Worm (Caenorhabditis elegans) whole organism, midembryonic: ENCODE data around the gene W08A12.2.

Source experiments
- T22C8.4 ChIP-seq: fragments of 200-800 bp; sonication (Bioruptor generic); IDR thresholded peaks from 2 replicates; pipeline ENCODE4 v1.3.6; 2022; ENCODE audit warnings: missing genetic modification characterization, missing compliant biosample characterization
- cog-1 ChIP-seq: sonication (generic microtip); optimal IDR thresholded peaks from 2 replicates; lab custom pipeline; 2016; ENCODE audit warnings: missing genetic modification characterization, missing compliant biosample characterization
- tab-1 ChIP-seq: fragments of 200-800 bp; sonication (Bioruptor generic); IDR thresholded peaks from 2 replicates; pipeline ENCODE4 v1.3.6; 2022; ENCODE audit warnings: missing genetic modification characterization, missing compliant biosample characterization
- ztf-29 ChIP-seq: fragments of 200-800 bp; sonication (Bioruptor generic); IDR thresholded peaks from 2 replicates; pipeline ENCODE4 v1.3.6; 2022; ENCODE audit warnings: missing genetic modification reagents, missing genetic modification characterization, missing compliant biosample characterization

DNA sequence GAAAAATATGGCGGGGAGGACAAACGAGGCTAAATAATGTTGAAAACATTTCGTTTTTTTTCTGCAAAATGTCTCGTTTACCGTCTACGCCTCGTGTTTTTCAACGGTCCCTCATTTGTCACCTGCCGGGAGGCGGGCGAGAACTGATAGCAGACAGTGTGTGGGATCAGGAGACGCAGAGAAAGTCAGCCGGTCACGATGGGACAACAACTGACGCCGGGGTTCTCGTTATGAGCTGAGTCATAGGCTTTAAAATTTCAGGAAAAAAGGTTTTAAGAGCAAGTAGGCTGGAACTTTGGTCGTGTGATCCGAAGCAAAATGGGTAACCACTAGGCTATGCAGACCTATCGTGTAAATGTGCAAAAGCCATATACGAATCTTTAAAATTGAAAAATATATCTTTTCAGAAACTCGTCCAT lies at the start of gene W08A12.2:
- TF ChIP-seq tab-1 (GFP tag; lab: Robert Waterston, UW) = 0 out of 2 replicates have a peak, but pooled peaks have one; percentile 27
- no peak for TF ChIP-seq cog-1 (tag; lab: Kevin White, UChicago)
- no peak for TF ChIP-seq ztf-29 (GFP tag; lab: Robert Waterston, UW)
- no peak for TF ChIP-seq T22C8.4 (GFP tag; lab: Robert Waterston, UW)
